Fruit fly (Drosophila melanogaster) whole organism, embryonic: ENCODE data around the gene Gk2.
A peak's percentile ranks its signal among the peaks of the same experiment; 100 is the strongest.

Source experiments
- Awh ChIP-seq: fragments of 200-800 bp; sonication (Bioruptor generic); IDR thresholded peaks from 2 replicates; pipeline ENCODE4, ENCODE4 v1.3.6; 2022; ENCODE audit warnings: missing biosample characterization, missing genetic modification characterization
- Blimp-1 ChIP-seq: fragments of 200-800 bp; sonication (Bioruptor generic); optimal IDR thresholded peaks from 3 replicates; lab custom pipeline; 2018; ENCODE audit warnings: missing biosample characterization, missing genetic modification characterization, mild to moderate bottlenecking, moderate library complexity, missing genetic modification reagents
- BtbVII ChIP-seq: fragments of 200-800 bp; sonication (Bioruptor generic); optimal IDR thresholded peaks from 3 replicates; lab custom pipeline; 2017; ENCODE audit warnings: missing biosample characterization, mild to moderate bottlenecking, missing genetic modification characterization
- CG10462 ChIP-seq: fragments of 200-800 bp; sonication (Bioruptor generic); optimal IDR thresholded peaks from 2 replicates; lab custom pipeline; 2016; ENCODE audit warnings: missing biosample characterization, missing genetic modification characterization
- CG10543 ChIP-seq: fragments of 200-800 bp; sonication (Bioruptor generic); optimal IDR thresholded peaks from 3 replicates; lab custom pipeline; 2017; ENCODE audit warnings: missing biosample characterization, mild to moderate bottlenecking, missing genetic modification characterization, moderate library complexity
- CG11398 ChIP-seq: fragments of 200-800 bp; sonication (Bioruptor generic); optimal IDR thresholded peaks from 2 replicates; lab custom pipeline; 2016; ENCODE audit warnings: missing biosample characterization, missing genetic modification characterization
- CG14710 ChIP-seq: fragments of 200-800 bp; sonication (Bioruptor generic); optimal IDR thresholded peaks from 3 replicates; lab custom pipeline; 2019; ENCODE audit warnings: missing biosample characterization, mild to moderate bottlenecking, missing genetic modification characterization, moderate library complexity
- CG15601 ChIP-seq: fragments of 200-800 bp; sonication (Bioruptor generic); optimal IDR thresholded peaks from 3 replicates; lab custom pipeline; 2019; ENCODE audit warnings: missing biosample characterization, mild to moderate bottlenecking, missing genetic modification characterization, moderate library complexity
- CG17912 ChIP-seq: fragments of 200-800 bp; sonication (Bioruptor generic); optimal IDR thresholded peaks from 2 replicates; lab custom pipeline; 2018; ENCODE audit warnings: missing biosample characterization, mild to moderate bottlenecking, missing genetic modification characterization
- CG18764 ChIP-seq: fragments of 200-800 bp; sonication (Bioruptor generic); optimal IDR thresholded peaks from 3 replicates; lab custom pipeline; 2016; ENCODE audit warnings: missing biosample characterization, missing genetic modification characterization
- CG2120 ChIP-seq: fragments of 200-800 bp; sonication (Bioruptor generic); optimal IDR thresholded peaks from 3 replicates; lab custom pipeline; 2016; ENCODE audit warnings: missing biosample characterization, missing genetic modification characterization
- CG2875 ChIP-seq: fragments of 200-800 bp; sonication (Bioruptor generic); optimal IDR thresholded peaks from 2 replicates; lab custom pipeline; 2017; ENCODE audit warnings: missing biosample characterization, mild to moderate bottlenecking, missing genetic modification characterization, missing genetic modification reagents
- CG31388 ChIP-seq: fragments of 200-800 bp; sonication (Bioruptor generic); optimal IDR thresholded peaks from 2 replicates; lab custom pipeline; 2016; ENCODE audit warnings: missing biosample characterization, missing genetic modification characterization
- CG4404 ChIP-seq: fragments of 200-800 bp; sonication (Bioruptor generic); IDR thresholded peaks from 2 replicates; pipeline ENCODE4 v1.3.6; 2022; ENCODE audit warnings: missing biosample characterization, missing genetic modification characterization
- CG6683 ChIP-seq: fragments of 200-800 bp; sonication (Bioruptor generic); optimal IDR thresholded peaks from 2 replicates; lab custom pipeline; 2017; ENCODE audit warnings: missing biosample characterization, mild to moderate bottlenecking, missing genetic modification characterization, missing genetic modification reagents
- CG6791 ChIP-seq: fragments of 200-800 bp; sonication (Bioruptor generic); IDR thresholded peaks from 3 replicates; pipeline ENCODE4 v1.3.6; 2022; ENCODE audit warnings: missing biosample characterization, missing genetic modification characterization; ENCODE audit not compliant: partially characterized antibody
- CG7372 ChIP-seq: fragments of 200-800 bp; sonication (Bioruptor generic); IDR thresholded peaks from 2 replicates; pipeline ENCODE4 v1.3.6; 2022; ENCODE audit warnings: missing biosample characterization, missing genetic modification characterization
- CG7928 ChIP-seq: fragments of 200-800 bp; sonication (Bioruptor generic); optimal IDR thresholded peaks from 2 replicates; lab custom pipeline; 2017; ENCODE audit warnings: missing biosample characterization, mild to moderate bottlenecking, missing genetic modification characterization
- CG9932 ChIP-seq: fragments of 200-800 bp; sonication (Bioruptor generic); IDR thresholded peaks from 2 replicates; pipeline ENCODE4 v1.3.6; 2022; ENCODE audit warnings: missing biosample characterization, missing genetic modification characterization
- Chrac-16 ChIP-seq: fragments of 200-800 bp; sonication (Bioruptor generic); optimal IDR thresholded peaks from 3 replicates; lab custom pipeline; 2016; ENCODE audit warnings: missing biosample characterization, missing genetic modification characterization
- Doc2 ChIP-seq: fragments of 200-800 bp; sonication (Bioruptor generic); IDR thresholded peaks from 2 replicates; pipeline ENCODE4 v1.3.6; 2022; ENCODE audit warnings: missing biosample characterization, missing genetic modification characterization
- Ets65A ChIP-seq: fragments of 200-800 bp; sonication (Bioruptor generic); peaks from one replicate; lab custom pipeline; 2016; ENCODE audit warnings: missing biosample characterization, missing genetic modification characterization
- Hand ChIP-seq: fragments of 200-800 bp; sonication (Bioruptor generic); optimal IDR thresholded peaks from 2 replicates; lab custom pipeline; 2017; ENCODE audit warnings: mild to moderate bottlenecking, missing biosample characterization, missing genetic modification reagents, missing genetic modification characterization
- NC2α ChIP-seq: fragments of 200-800 bp; sonication (Bioruptor generic); optimal IDR thresholded peaks from 2 replicates; lab custom pipeline; 2016; ENCODE audit warnings: missing biosample characterization, missing genetic modification characterization
- PHDP ChIP-seq: fragments of 200-800 bp; sonication (Bioruptor generic); optimal IDR thresholded peaks from 3 replicates; lab custom pipeline; 2018; ENCODE audit warnings: missing biosample characterization, mild to moderate bottlenecking, missing genetic modification characterization, moderate library complexity
- Sox100B ChIP-seq: fragments of 200-800 bp; sonication (Bioruptor generic); optimal IDR thresholded peaks from 3 replicates; lab custom pipeline; 2018; ENCODE audit warnings: missing biosample characterization, mild to moderate bottlenecking, missing genetic modification characterization
- Sox102F ChIP-seq: fragments of 200-800 bp; sonication (Bioruptor generic); optimal IDR thresholded peaks from 2 replicates; lab custom pipeline; 2018; ENCODE audit warnings: missing biosample characterization, mild to moderate bottlenecking, missing genetic modification characterization, moderate library complexity
- Ssrp ChIP-seq: fragments of 200-800 bp; sonication (Bioruptor generic); optimal IDR thresholded peaks from 2 replicates; lab custom pipeline; 2018; ENCODE audit warnings: missing biosample characterization, mild to moderate bottlenecking, missing genetic modification characterization, moderate library complexity
- Tbp ChIP-seq: fragments of >200 bp; optimal IDR thresholded peaks from 2 replicates; lab custom pipeline; 2018; ENCODE audit warnings: missing biosample characterization, missing genetic modification characterization
- YL-1 ChIP-seq: fragments of 200-800 bp; sonication (Bioruptor generic); optimal IDR thresholded peaks from 3 replicates; lab custom pipeline; 2017; ENCODE audit warnings: missing biosample characterization, mild to moderate bottlenecking, missing genetic modification characterization
- al ChIP-seq: fragments of 200-800 bp; sonication (Bioruptor generic); IDR thresholded peaks from 2 replicates; pipeline ENCODE4 v1.3.6; 2022; ENCODE audit warnings: missing biosample characterization, missing genetic modification characterization
- bab2 ChIP-seq: fragments of 200-800 bp; sonication (Bioruptor generic); optimal IDR thresholded peaks from 2 replicates; lab custom pipeline; 2016; ENCODE audit warnings: missing biosample characterization, missing genetic modification characterization
- caup ChIP-seq: fragments of 200-800 bp; sonication (Bioruptor generic); optimal IDR thresholded peaks from 3 replicates; lab custom pipeline; 2017; ENCODE audit warnings: missing biosample characterization, mild to moderate bottlenecking, missing genetic modification characterization, moderate library complexity; ENCODE audit not compliant: severe bottlenecking
- croc ChIP-seq: fragments of 200-800 bp; sonication (Bioruptor generic); conservative IDR thresholded peaks from 3 replicates; pipeline ENCODE4 v1.3.6; 2022; ENCODE audit warnings: missing biosample characterization, missing genetic modification characterization
- dati ChIP-seq: fragments of 200-800 bp; sonication (Bioruptor generic); IDR thresholded peaks from 2 replicates; pipeline ENCODE4 v1.3.6; 2022; ENCODE audit warnings: missing biosample characterization, missing genetic modification characterization
- dm ChIP-seq: fragments of 200-800 bp; sonication (Bioruptor generic); optimal IDR thresholded peaks from 3 replicates; lab custom pipeline; 2016; ENCODE audit warnings: missing biosample characterization, missing genetic modification characterization
- dmrt11E ChIP-seq: fragments of 200-800 bp; sonication (Bioruptor generic); optimal IDR thresholded peaks from 3 replicates; lab custom pipeline; 2018; ENCODE audit warnings: missing biosample characterization, mild to moderate bottlenecking, missing genetic modification characterization, moderate library complexity
- ems ChIP-seq: fragments of 200-800 bp; sonication (Bioruptor generic); optimal IDR thresholded peaks from 3 replicates; lab custom pipeline; 2016; ENCODE audit warnings: missing biosample characterization, missing genetic modification characterization
- exex ChIP-seq: fragments of 200-800 bp; sonication (Bioruptor generic); optimal IDR thresholded peaks from 4 replicates; lab custom pipeline; 2018; ENCODE audit warnings: missing biosample characterization, mild to moderate bottlenecking, missing genetic modification characterization, moderate library complexity
- ftz-f1 ChIP-seq: fragments of 200-800 bp; sonication (Bioruptor generic); optimal IDR thresholded peaks from 2 replicates; lab custom pipeline; 2016; ENCODE audit warnings: missing biosample characterization, missing genetic modification characterization
- gfzf ChIP-seq: fragments of 200-800 bp; sonication (Bioruptor generic); optimal IDR thresholded peaks from 2 replicates; lab custom pipeline; 2016; ENCODE audit warnings: missing biosample characterization, mild to moderate bottlenecking, missing genetic modification characterization, moderate library complexity
- grn ChIP-seq: fragments of 200-800 bp; sonication (Bioruptor generic); optimal IDR thresholded peaks from 3 replicates; lab custom pipeline; 2017; ENCODE audit warnings: missing biosample characterization, missing genetic modification characterization
- ham ChIP-seq: fragments of 200-800 bp; sonication (Bioruptor generic); IDR thresholded peaks from 2 replicates; pipeline ENCODE4 v1.3.6; 2022; ENCODE audit warnings: missing biosample characterization, missing genetic modification characterization
- maf-S ChIP-seq: fragments of 200-800 bp; sonication (Bioruptor generic); optimal IDR thresholded peaks from 2 replicates; lab custom pipeline; 2016; ENCODE audit warnings: missing biosample characterization, missing genetic modification characterization
- p53 ChIP-seq: fragments of 200-800 bp; sonication (Bioruptor generic); optimal IDR thresholded peaks from 2 replicates; lab custom pipeline; 2016; ENCODE audit warnings: missing biosample characterization, missing genetic modification characterization
- pfk ChIP-seq: fragments of 200-800 bp; sonication (Bioruptor generic); optimal IDR thresholded peaks from 2 replicates; lab custom pipeline; 2018; ENCODE audit warnings: missing biosample characterization, mild to moderate bottlenecking, missing genetic modification characterization, moderate library complexity
- pum ChIP-seq: fragments of 200-800 bp; sonication (Bioruptor generic); optimal IDR thresholded peaks from 2 replicates; lab custom pipeline; 2016; ENCODE audit warnings: missing biosample characterization, missing genetic modification characterization
- ranshi ChIP-seq: fragments of 200-800 bp; sonication (Bioruptor generic); IDR thresholded peaks from 2 replicates; pipeline ENCODE4 v1.3.6; 2022; ENCODE audit warnings: missing biosample characterization, missing genetic modification characterization
- sisA ChIP-seq: fragments of 200-800 bp; sonication (Bioruptor generic); IDR thresholded peaks from 2 replicates; pipeline ENCODE4 v1.3.6; 2022; ENCODE audit warnings: missing biosample characterization, missing genetic modification characterization
- sug ChIP-seq: fragments of 200-800 bp; optimal IDR thresholded peaks from 2 replicates; lab custom pipeline; 2019; ENCODE audit warnings: missing biosample characterization, mild to moderate bottlenecking, missing genetic modification characterization, moderate library complexity

The Gk2 gene

DNA sequence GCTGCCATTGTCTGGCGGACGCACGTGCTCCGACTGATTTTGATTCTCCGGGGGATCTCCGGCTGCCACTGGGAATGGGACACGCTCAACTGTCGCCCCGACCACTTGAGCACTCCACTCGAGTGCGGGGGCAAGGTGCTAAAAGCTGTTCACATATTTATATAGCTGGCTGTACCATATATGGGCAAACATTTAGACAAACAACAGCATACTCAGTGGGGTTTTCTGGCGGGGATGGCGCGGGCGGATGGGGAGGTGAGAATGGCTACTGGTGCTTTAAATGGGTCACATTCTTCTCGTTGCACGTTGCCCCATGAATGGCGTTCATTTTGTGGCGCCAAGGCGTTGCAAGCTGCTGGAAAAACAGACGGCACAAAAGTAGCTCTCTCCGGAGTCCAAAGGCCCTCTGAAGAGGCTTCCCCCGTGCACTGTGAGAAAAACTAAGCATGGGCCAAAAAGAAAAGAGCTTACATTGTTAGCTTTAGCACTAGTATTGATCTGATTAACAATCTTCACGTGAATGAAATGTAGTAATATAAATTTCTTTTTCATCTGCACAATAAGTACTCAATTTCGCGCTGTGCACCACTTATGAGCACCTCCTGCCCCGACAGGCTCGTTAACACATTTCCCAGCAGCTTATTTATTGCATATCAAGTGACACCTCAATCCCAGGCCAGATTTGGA is 47.3 kb upstream of the Gk2 start (continued):
- TF ChIP-seq bab2 (GFP tag; lab: Kevin White, UChicago), result peak; percentile 28
- no peak for TF ChIP-seq CG10543 (GFP tag; lab: Kevin White, UChicago)
- peak; percentile 39 for TF ChIP-seq dmrt11E
- peak; percentile 15 for TF ChIP-seq p53 (GFP tag; lab: Kevin White, UChicago)
- peak; percentile 44; the same call in 2 of the 3 replicates for TF ChIP-seq croc (GFP tag; lab: Robert Waterston, UW)
- TF ChIP-seq pfk (GFP tag; lab: Kevin White, UChicago), result no peak
- peak; percentile 58 for TF ChIP-seq Blimp-1 (GFP tag; lab: Kevin White, UChicago)
- no peak for TF ChIP-seq ham (GFP tag; lab: Robert Waterston, UW)
- TF ChIP-seq Ssrp (tag; lab: Kevin White, UChicago), result peak; percentile 26
- TF ChIP-seq Hand (GFP tag; lab: Kevin White, UChicago), result no peak
- no peak for TF ChIP-seq CG9932 (GFP tag; lab: Robert Waterston, UW)
- no peak for TF ChIP-seq gfzf (GFP tag; lab: Kevin White, UChicago)
- TF ChIP-seq maf-S, result no peak
- TF ChIP-seq Tbp (GFP tag; lab: Kevin White, UChicago), result no peak
- TF ChIP-seq Chrac-16 (GFP tag; lab: Kevin White, UChicago), result no peak
- peak; percentile 12 for TF ChIP-seq Sox102F (GFP tag; lab: Kevin White, UChicago)
- TF ChIP-seq Sox100B, result peak; percentile 36
- TF ChIP-seq PHDP (tag; lab: Kevin White, UChicago), result no peak
- TF ChIP-seq CG10462 (GFP tag; lab: Kevin White, UChicago), result no peak
- TF ChIP-seq Doc2 (GFP tag; lab: Robert Waterston, UW), result no peak
- no peak for TF ChIP-seq YL-1 (GFP tag; lab: Kevin White, UChicago)
- TF ChIP-seq ranshi (GFP tag; lab: Robert Waterston, UW), result no peak
- peak; percentile 44 for TF ChIP-seq CG14710 (tag; lab: Kevin White, UChicago)
- peak; percentile 68 for TF ChIP-seq CG2875 (GFP tag; lab: Kevin White, UChicago)
- no peak for TF ChIP-seq CG31388 (GFP tag; lab: Kevin White, UChicago)
- TF ChIP-seq sisA, result peak; percentile 71
- no peak for TF ChIP-seq NC2α (GFP tag; lab: Kevin White, UChicago)
- TF ChIP-seq ftz-f1 (GFP tag; lab: Kevin White, UChicago), result no peak
- TF ChIP-seq sug (tag; lab: Kevin White, UChicago), result no peak
- no peak for TF ChIP-seq dm (GFP tag; lab: Kevin White, UChicago)
- TF ChIP-seq grn, result peak; percentile 3
- TF ChIP-seq Ets65A (GFP tag; lab: Kevin White, UChicago), result peak; percentile 75
- no peak for TF ChIP-seq CG11398
- TF ChIP-seq BtbVII (GFP tag; lab: Kevin White, UChicago), result peak; percentile 23
- TF ChIP-seq CG7372 (GFP tag; lab: Robert Waterston, UW), result no peak
- peak; percentile 33; the same call in 1 of the 2 replicates for TF ChIP-seq Awh (GFP tag; lab: Robert Waterston, UW)
- no peak for TF ChIP-seq exex (tag; lab: Kevin White, UChicago)
- TF ChIP-seq al (GFP tag; lab: Robert Waterston, UW), result no peak
- TF ChIP-seq CG6791, result no peak
- TF ChIP-seq CG7928, result no peak
- TF ChIP-seq dati (GFP tag; lab: Robert Waterston, UW), result no peak
- peak; percentile 30 for TF ChIP-seq pum (GFP tag; lab: Kevin White, UChicago)
- TF ChIP-seq caup (GFP tag; lab: Kevin White, UChicago), result no peak
- TF ChIP-seq CG17912 (GFP tag; lab: Kevin White, UChicago), result no peak
- TF ChIP-seq CG18764, result no peak
- TF ChIP-seq CG6683, result no peak
- TF ChIP-seq CG4404 (GFP tag; lab: Robert Waterston, UW), result no peak
- TF ChIP-seq CG15601 (tag; lab: Kevin White, UChicago), result peak; percentile 35
- no peak for TF ChIP-seq ems (GFP tag; lab: Kevin White, UChicago)
- no peak for TF ChIP-seq CG2120 (GFP tag; lab: Kevin White, UChicago)
